Fruit fly (Drosophila melanogaster) whole organism, wandering third instar larva: Measurements from ENCODE around the gene wb.

Source experiments
- Abd-B ChIP-seq: fragments of >200 bp; optimal IDR thresholded peaks from 2 replicates; lab custom pipeline; 2017; ENCODE audit warnings: missing biosample characterization, missing genetic modification characterization
- CG32264 ChIP-seq: fragments of 200-800 bp; sonication (Bioruptor generic); optimal IDR thresholded peaks from 2 replicates; lab custom pipeline; 2016; ENCODE audit warnings: missing biosample characterization, missing genetic modification characterization
- CrebA ChIP-seq: fragments of 200-800 bp; sonication (Bioruptor generic); optimal IDR thresholded peaks from 2 replicates; lab custom pipeline; 2016; ENCODE audit warnings: missing biosample characterization, mild to moderate bottlenecking, missing genetic modification characterization, borderline replicate concordance
- Dfd ChIP-seq: fragments of >200 bp; optimal IDR thresholded peaks from 2 replicates; lab custom pipeline; 2017; ENCODE audit warnings: missing biosample characterization, missing genetic modification characterization
- Dif ChIP-seq: fragments of 200-275, 200-300 bp; sonication (Bioruptor generic); optimal IDR thresholded peaks from 2 replicates; lab custom pipeline; 2018; ENCODE audit warnings: missing biosample characterization, missing genetic modification characterization; ENCODE audit not compliant: partially characterized antibody
- HLH106 ChIP-seq: fragments of 200-800 bp; optimal IDR thresholded peaks from 3 replicates; lab custom pipeline; 2019; ENCODE audit warnings: missing biosample characterization, mild to moderate bottlenecking, missing genetic modification characterization, moderate library complexity
- Mio ChIP-seq: sonication (Bioruptor generic); optimal IDR thresholded peaks from 2 replicates; lab custom pipeline; 2016; ENCODE audit warnings: missing biosample characterization, missing genetic modification characterization
- Myc ChIP-seq: fragments of >200 bp; optimal IDR thresholded peaks from 2 replicates; lab custom pipeline; 2017
- N ChIP-seq: fragments of >200 bp; optimal IDR thresholded peaks from 2 replicates; lab custom pipeline; 2018; ENCODE audit warnings: missing biosample characterization, missing external identifiers, missing genetic modification characterization
- OdsH ChIP-seq: fragments of 200-800 bp; sonication (Bioruptor generic); optimal IDR thresholded peaks from 2 replicates; lab custom pipeline; 2016; ENCODE audit warnings: missing biosample characterization, mild to moderate bottlenecking, missing genetic modification characterization
- Vsx2 ChIP-seq: fragments of 200-300, 225-300 bp; sonication (Bioruptor generic); optimal IDR thresholded peaks from 2 replicates; lab custom pipeline; 2018; ENCODE audit warnings: missing biosample characterization, missing genetic modification characterization; ENCODE audit not compliant: partially characterized antibody
- br ChIP-seq: fragments of 200-800 bp; sonication (Bioruptor generic); optimal IDR thresholded peaks from 2 replicates; lab custom pipeline; 2016; ENCODE audit warnings: missing biosample characterization, missing genetic modification characterization
- dl ChIP-seq, 2 experiments: fragments of 175-275, 200-275 bp in 1 of 2; fragments of 200-275 bp in 1 of 2; sonication (Bioruptor generic); optimal IDR thresholded peaks; lab custom pipeline; 2018; ENCODE audit warnings: mild to moderate bottlenecking in 2 of 2, missing biosample characterization in 2 of 2, missing genetic modification characterization in 2 of 2, moderate library complexity in 2 of 2; ENCODE audit not compliant: partially characterized antibody in 2 of 2, insufficient read depth in 1 of 2
- ey ChIP-seq: fragments of 200-800 bp; sonication (Bioruptor generic); optimal IDR thresholded peaks from 2 replicates; lab custom pipeline; 2016; ENCODE audit warnings: missing biosample characterization, missing genetic modification characterization
- foxo ChIP-seq, 2 experiments: fragments of 200-800 bp; sonication (Bioruptor generic); optimal IDR thresholded peaks; 2 replicates in 1 of 2; 3 replicates in 1 of 2; lab custom pipeline; 2016 to 2017; ENCODE audit warnings: missing biosample characterization in 2 of 2, missing genetic modification characterization in 2 of 2
- fru ChIP-seq: fragments of 200-800 bp; sonication (Bioruptor generic); optimal IDR thresholded peaks from 3 replicates; lab custom pipeline; 2016; ENCODE audit warnings: missing biosample characterization, mild to moderate bottlenecking, missing genetic modification characterization
- jim ChIP-seq: fragments of 175-275, 200-325 bp; sonication (Bioruptor generic); optimal IDR thresholded peaks from 2 replicates; lab custom pipeline; 2016; ENCODE audit warnings: missing biosample characterization, mild to moderate bottlenecking, missing genetic modification characterization
- lola ChIP-seq: fragments of >200 bp; optimal IDR thresholded peaks from 2 replicates; lab custom pipeline; 2017; ENCODE audit warnings: missing biosample characterization, missing genetic modification characterization
- pan ChIP-seq: fragments of >200 bp; optimal IDR thresholded peaks from 2 replicates; lab custom pipeline; 2017
- rgr ChIP-seq: fragments of 200-800 bp; sonication (Bioruptor generic); optimal IDR thresholded peaks from 3 replicates; lab custom pipeline; 2016; ENCODE audit warnings: missing biosample characterization, mild to moderate bottlenecking, missing genetic modification characterization
- sage ChIP-seq: fragments of 200-800 bp; sonication (Bioruptor generic); optimal IDR thresholded peaks from 2 replicates; lab custom pipeline; 2016; ENCODE audit warnings: missing biosample characterization, mild to moderate bottlenecking, missing genetic modification characterization
- tai ChIP-seq: sonication (Bioruptor generic); optimal IDR thresholded peaks from 2 replicates; lab custom pipeline; 2016; ENCODE audit warnings: missing biosample characterization, missing genetic modification characterization
- usp ChIP-seq: fragments of >200 bp; optimal IDR thresholded peaks from 2 replicates; lab custom pipeline; 2017; ENCODE audit warnings: missing biosample characterization, missing genetic modification characterization
- woc ChIP-seq: sonication (Bioruptor generic); optimal IDR thresholded peaks from 2 replicates; lab custom pipeline; 2016; ENCODE audit warnings: missing biosample characterization, mild to moderate bottlenecking, missing genetic modification characterization

wb gene

DNA sequence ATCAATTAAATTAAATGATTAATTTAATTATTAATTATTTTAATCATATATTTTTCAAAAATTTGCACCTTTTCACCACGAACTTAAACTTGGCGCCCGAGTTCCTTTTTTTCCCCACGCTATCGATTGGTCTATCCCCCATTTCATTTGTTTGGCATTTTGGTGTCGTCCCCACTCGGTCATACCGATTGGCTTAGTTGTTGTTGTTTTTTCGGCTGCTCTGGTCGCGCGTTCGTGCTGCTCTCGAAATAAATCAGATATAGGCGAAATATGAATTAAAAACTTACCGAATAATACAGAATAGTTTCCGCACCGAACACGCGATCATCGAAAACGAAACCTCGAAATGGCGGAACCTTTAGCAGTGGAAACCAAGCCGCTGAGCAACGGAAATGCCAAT, 71.1 kb downstream of the wb start, which contains the start of gene CG33090:
TSS of gene CG33090 (plus strand) at position 194 of the 400 bp plus-strand sequence.
- TF ChIP-seq Myc (lab: Kevin White, UChicago) (peak; percentile 47), CrebA (no peak), sage (GFP tag; lab: Kevin White, UChicago) (peak; percentile 15), fru (no peak)
- TF ChIP-seq, all 38 proteins: peak for 2

dm6 chr2L:14336311-14336836, 73.5 kb downstream of the wb start:
- TF ChIP-seq br (GFP tag; lab: Kevin White, UChicago): no peak
- no peak for TF ChIP-seq ey (GFP tag; lab: Kevin White, UChicago)
- no peak for TF ChIP-seq sage (GFP tag; lab: Kevin White, UChicago)
- TF ChIP-seq tai (GFP tag; lab: Kevin White, UChicago): no peak
- no peak for TF ChIP-seq CG32264 (GFP tag; lab: Kevin White, UChicago)
- TF ChIP-seq usp (GFP tag; lab: Kevin White, UChicago): no peak
- TF ChIP-seq CrebA: no peak
- no peak for TF ChIP-seq jim (GFP tag; lab: Kevin White, UChicago)
- no peak for TF ChIP-seq dl (GFP tag; optimal IDR thresholded peaks at IDR 0.05; lab: Kevin White, UChicago; ENCODE audit: insufficient read depth in 1 of 2, partially characterized antibody in 2 of 2)
- no peak for TF ChIP-seq Abd-B (GFP tag; lab: Kevin White, UChicago)
- TF ChIP-seq Mio (GFP tag; lab: Kevin White, UChicago): no peak
- TF ChIP-seq fru: no peak
- TF ChIP-seq, all 38 proteins: peak for 0

DNA sequence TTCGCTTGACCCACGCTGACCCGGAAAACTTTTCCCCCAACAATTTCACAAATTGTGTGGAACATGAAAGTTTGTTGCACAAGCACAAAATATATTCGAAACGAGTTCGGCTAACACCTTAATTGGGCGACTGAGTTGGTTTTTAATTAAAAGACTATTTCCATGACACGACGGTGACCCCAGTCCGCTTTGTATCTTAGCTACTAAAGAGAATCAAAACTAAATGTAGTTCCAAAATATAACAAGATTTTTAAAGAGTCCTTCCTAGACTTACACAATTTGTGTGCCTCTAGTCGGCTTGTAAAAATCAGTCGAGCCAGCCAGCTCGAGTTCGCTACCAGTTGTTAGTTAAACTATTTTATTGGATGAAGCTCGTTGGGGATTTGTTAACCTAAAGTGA, 75.1 kb downstream of the wb start, which contains the start of gene CG15286:
TSS of gene CG15286 (plus strand) at position 301 of the 400 bp plus-strand sequence.
- no peak for TF ChIP-seq Mio (GFP tag; lab: Kevin White, UChicago)
- no peak for TF ChIP-seq foxo (GFP tag; optimal IDR thresholded peaks at IDR 0.05; lab: Kevin White, UChicago)

DNA sequence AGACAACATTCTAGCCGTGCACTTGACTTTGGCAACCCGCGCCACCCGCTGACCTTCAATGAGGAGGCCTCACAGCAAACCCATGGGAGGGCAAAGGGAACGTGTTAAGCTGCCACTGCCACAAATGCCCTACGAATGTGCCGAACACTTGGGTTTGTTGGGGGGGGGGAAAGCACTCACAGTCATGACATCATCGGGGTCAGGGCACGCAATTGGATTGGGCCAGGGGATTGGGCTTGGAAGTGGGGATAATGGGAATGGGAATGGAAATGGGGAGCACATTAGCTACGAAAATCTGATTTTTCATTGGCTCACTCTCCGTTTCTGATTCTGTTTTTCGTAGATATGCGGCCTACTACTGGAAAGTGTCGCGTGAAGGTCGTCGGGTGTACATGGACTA, 78.1 kb downstream of the wb start:
- no peak for TF ChIP-seq Dif (GFP tag; lab: Kevin White, UChicago)
- no peak for TF ChIP-seq Vsx2 (GFP tag; lab: Kevin White, UChicago)
- TF ChIP-seq jim (GFP tag; lab: Kevin White, UChicago): no peak

DNA sequence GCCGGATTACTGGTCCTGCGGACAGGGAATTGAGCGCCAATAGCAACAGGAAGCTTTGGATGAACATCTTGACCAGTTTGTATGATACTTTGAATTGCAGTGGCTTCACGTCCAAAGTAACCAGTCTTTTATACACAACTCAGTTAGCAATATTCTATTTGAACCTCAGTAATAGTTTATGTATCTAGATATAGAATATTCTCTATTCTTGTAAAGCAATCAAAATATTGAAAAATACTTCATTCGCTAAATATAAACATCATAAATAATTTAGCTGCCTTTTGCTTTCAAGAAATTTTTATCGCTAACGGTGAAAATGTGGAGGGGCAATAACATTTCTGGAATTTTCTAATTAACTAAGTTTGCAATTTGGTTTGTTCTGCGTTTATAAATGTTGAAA, 83.8 kb downstream of the wb start, which contains the start of gene Send2:
TSS of gene Send2 (minus strand) at position 101 of the 400 bp plus-strand sequence.
- no peak for TF ChIP-seq pan (lab: Kevin White, UChicago)

dm6 chr2L:14348602-14349001, 85.8 kb downstream of the wb start, which contains the start of gene mTTF:
Gene mTTF (minus strand): TSS chr2L:14348790.
- TF ChIP-seq N (GFP tag; lab: Kevin White, UChicago) (no peak), Dif (GFP tag; lab: Kevin White, UChicago) (peak; percentile 88), lola (GFP tag; lab: Kevin White, UChicago) (no peak), usp (GFP tag; lab: Kevin White, UChicago) (no peak), Abd-B (GFP tag; lab: Kevin White, UChicago) (no peak), Vsx2 (GFP tag; lab: Kevin White, UChicago) (peak; percentile 74), dl (GFP tag; optimal IDR thresholded peaks at IDR 0.05; lab: Kevin White, UChicago; ENCODE audit: insufficient read depth in 1 of 2, partially characterized antibody in 2 of 2) (peak in 1 of 2 experiments; percentile 4), Dfd (no peak), rgr (no peak)

DNA sequence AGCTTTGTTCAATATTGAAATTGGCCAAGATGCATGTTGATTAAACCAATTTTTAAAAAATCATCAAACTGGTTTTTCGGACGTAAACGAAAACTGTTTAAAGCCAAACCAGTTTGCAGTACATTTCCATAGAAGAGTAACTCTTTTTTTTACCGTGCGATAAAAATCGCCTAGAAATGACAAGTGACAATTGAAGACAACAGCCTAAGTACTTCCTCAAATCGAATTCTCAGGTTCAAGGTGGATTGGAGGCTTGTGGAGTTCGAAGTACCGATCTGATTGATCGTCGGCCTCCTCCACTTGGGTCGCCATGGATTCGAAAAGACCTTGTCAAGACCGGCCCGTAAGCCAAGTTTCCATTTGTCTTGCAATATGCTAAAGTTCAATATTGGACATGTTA, 87.8 kb downstream of the wb start:
- no peak for TF ChIP-seq HLH106
- TF ChIP-seq lola (GFP tag; lab: Kevin White, UChicago): no peak
- TF ChIP-seq tai (GFP tag; lab: Kevin White, UChicago): no peak
- no peak for TF ChIP-seq dl (GFP tag; optimal IDR thresholded peaks at IDR 0.05; lab: Kevin White, UChicago; ENCODE audit: insufficient read depth in 1 of 2, partially characterized antibody in 2 of 2)

- no peak for TF ChIP-seq foxo (GFP tag; optimal IDR thresholded peaks at IDR 0.05; lab: Kevin White, UChicago)
- TF ChIP-seq fru: no peak
- no peak for TF ChIP-seq woc (GFP tag; lab: Kevin White, UChicago)
- TF ChIP-seq CG32264 (GFP tag; lab: Kevin White, UChicago): no peak
- no peak for TF ChIP-seq rgr
- no peak for TF ChIP-seq Abd-B (GFP tag; lab: Kevin White, UChicago)
- TF ChIP-seq ey (GFP tag; lab: Kevin White, UChicago): no peak
- no peak for TF ChIP-seq OdsH (GFP tag; lab: Kevin White, UChicago)
- TF ChIP-seq N (GFP tag; lab: Kevin White, UChicago): no peak
These were observed 88.8 kb downstream of the wb start, which contains the start of gene CG43052 for dm6 chr2L:14351441-14352127. Gene CG43052 (plus strand): TSS chr2L:14352077.
